Fruit fly (Drosophila melanogaster) whole organism, embryonic: ENCODE data around the gene CG3655.

Source experiments
- Adf1 ChIP-seq: fragments of 200-800 bp; sonication (Bioruptor generic); IDR thresholded peaks from 2 replicates; pipeline ENCODE4 v1.3.6; 2022; ENCODE audit warnings: missing biosample characterization, missing genetic modification characterization
- Atf3 ChIP-seq: fragments of 200-800 bp; sonication (Bioruptor generic); optimal IDR thresholded peaks from 3 replicates; lab custom pipeline; 2016; ENCODE audit warnings: missing biosample characterization, missing genetic modification characterization
- B-H2 ChIP-seq: fragments of 200-800 bp; sonication (Bioruptor generic); optimal IDR thresholded peaks from 2 replicates; lab custom pipeline; 2018; ENCODE audit warnings: missing biosample characterization, mild to moderate bottlenecking, missing genetic modification characterization
- Bdp1 ChIP-seq: fragments of 200-800 bp; sonication (Bioruptor generic); optimal IDR thresholded peaks from 3 replicates; lab custom pipeline; 2016; ENCODE audit warnings: missing biosample characterization, missing genetic modification characterization
- CG10147 ChIP-seq: fragments of 200-800 bp; sonication (Bioruptor generic); optimal IDR thresholded peaks from 2 replicates; lab custom pipeline; 2019; ENCODE audit warnings: missing biosample characterization, mild to moderate bottlenecking, missing genetic modification characterization, moderate library complexity
- CG11247 ChIP-seq: fragments of 200-800 bp; sonication (Bioruptor generic); IDR thresholded peaks from 2 replicates; pipeline ENCODE4 v1.3.6; 2022; ENCODE audit warnings: missing biosample characterization, missing genetic modification characterization
- CG13123 ChIP-seq: fragments of 200-800 bp; sonication (Bioruptor generic); optimal IDR thresholded peaks from 2 replicates; lab custom pipeline; 2016; ENCODE audit warnings: missing biosample characterization, missing genetic modification characterization
- CG14441 ChIP-seq: fragments of 200-800 bp; sonication (Bioruptor generic); IDR thresholded peaks from 2 replicates; pipeline ENCODE4 v1.3.6; 2022; ENCODE audit warnings: missing biosample characterization, missing genetic modification characterization
- CG15073 ChIP-seq: fragments of 200-800 bp; sonication (Bioruptor generic); optimal IDR thresholded peaks from 2 replicates; lab custom pipeline; 2016; ENCODE audit warnings: missing biosample characterization, missing genetic modification characterization
- CG15269 ChIP-seq: fragments of 200-800 bp; sonication (Bioruptor generic); optimal IDR thresholded peaks from 2 replicates; lab custom pipeline; 2018; ENCODE audit warnings: missing biosample characterization, mild to moderate bottlenecking, missing genetic modification characterization, moderate library complexity
- CG17568 ChIP-seq: fragments of 200-800 bp; sonication (Bioruptor generic); optimal IDR thresholded peaks from 2 replicates; lab custom pipeline; 2018; ENCODE audit warnings: missing biosample characterization, mild to moderate bottlenecking, missing genetic modification characterization, moderate library complexity
- CG17802 ChIP-seq: fragments of 200-800 bp; sonication (Bioruptor generic); optimal IDR thresholded peaks from 2 replicates; lab custom pipeline; 2018; ENCODE audit warnings: missing biosample characterization, mild to moderate bottlenecking, missing genetic modification characterization, moderate library complexity
- CG32767 ChIP-seq: fragments of 200-800 bp; sonication (Bioruptor generic); IDR thresholded peaks from 2 replicates; pipeline ENCODE4 v1.3.6; 2022; ENCODE audit warnings: missing biosample characterization, missing genetic modification characterization
- CG5245 ChIP-seq: fragments of 200-800 bp; sonication (Bioruptor generic); optimal IDR thresholded peaks from 3 replicates; lab custom pipeline; 2016; ENCODE audit warnings: missing biosample characterization, missing genetic modification characterization
- CG8359 ChIP-seq: fragments of 200-800 bp; sonication (Bioruptor generic); optimal IDR thresholded peaks from 2 replicates; lab custom pipeline; 2017; ENCODE audit warnings: missing biosample characterization, mild to moderate bottlenecking, missing genetic modification characterization, borderline replicate concordance
- CG9932 ChIP-seq: fragments of 200-800 bp; sonication (Bioruptor generic); IDR thresholded peaks from 2 replicates; pipeline ENCODE4 v1.3.6; 2022; ENCODE audit warnings: missing biosample characterization, missing genetic modification characterization
- Chrac-16 ChIP-seq: fragments of 200-800 bp; sonication (Bioruptor generic); optimal IDR thresholded peaks from 3 replicates; lab custom pipeline; 2016; ENCODE audit warnings: missing biosample characterization, missing genetic modification characterization
- Eip74EF ChIP-seq, 2 experiments: fragments of 200-800 bp in 1 of 2; fragments of >200 bp in 1 of 2; sonication (Bioruptor generic) in 1 of 2; optimal IDR thresholded peaks; 2 replicates each; lab custom pipeline; 2017 to 2019; ENCODE audit warnings: missing biosample characterization in 2 of 2, missing genetic modification characterization in 2 of 2, mild to moderate bottlenecking in 1 of 2, moderate library complexity in 1 of 2
- GATAe ChIP-seq: fragments of 200-800 bp; sonication (Bioruptor generic); conservative IDR thresholded peaks from 2 replicates; pipeline ENCODE4 v1.3.6; 2022; ENCODE audit warnings: missing biosample characterization, missing genetic modification characterization
- HHEX ChIP-seq: fragments of 200-800 bp; sonication (Bioruptor generic); optimal IDR thresholded peaks from 3 replicates; lab custom pipeline; 2017; ENCODE audit warnings: missing biosample characterization, mild to moderate bottlenecking, missing genetic modification characterization, missing genetic modification reagents
- Hr51 ChIP-seq, 2 experiments: fragments of 200-800 bp; sonication (Bioruptor generic); optimal IDR thresholded peaks; 2 replicates in 1 of 2; 3 replicates in 1 of 2; lab custom pipeline; 2016 to 2018; ENCODE audit warnings: missing biosample characterization in 2 of 2, missing genetic modification characterization in 2 of 2, mild to moderate bottlenecking in 1 of 2, moderate library complexity in 1 of 2
- MESR4 ChIP-seq: fragments of 200-800 bp; sonication (Bioruptor generic); optimal IDR thresholded peaks from 2 replicates; lab custom pipeline; 2018; ENCODE audit warnings: missing biosample characterization, mild to moderate bottlenecking, missing genetic modification characterization, moderate library complexity
- Med ChIP-seq: fragments of 200-800 bp; sonication (Bioruptor generic); peaks from one replicate; lab custom pipeline; 2016; ENCODE audit warnings: missing biosample characterization, missing genetic modification characterization, mild to moderate bottlenecking, inconsistent platforms, moderate library complexity
- Mes4 ChIP-seq: fragments of 200-800 bp; sonication (Bioruptor generic); optimal IDR thresholded peaks from 2 replicates; lab custom pipeline; 2016; ENCODE audit warnings: missing biosample characterization, missing genetic modification characterization
- Ptx1 ChIP-seq: fragments of 200-800 bp; sonication (Bioruptor generic); IDR thresholded peaks from 2 replicates; pipeline ENCODE4 v1.3.6; 2022; ENCODE audit warnings: missing biosample characterization, missing genetic modification characterization
- TFAM ChIP-seq: fragments of 200-800 bp; sonication (Bioruptor generic); optimal IDR thresholded peaks from 2 replicates; lab custom pipeline; 2017; ENCODE audit warnings: missing biosample characterization, missing genetic modification characterization, inconsistent platforms
- az2 ChIP-seq: fragments of 200-800 bp; sonication (Bioruptor generic); optimal IDR thresholded peaks from 3 replicates; lab custom pipeline; 2016; ENCODE audit warnings: missing biosample characterization, missing genetic modification characterization
- bbx ChIP-seq: fragments of 200-800 bp; sonication (Bioruptor generic); IDR thresholded peaks from 2 replicates; pipeline ENCODE4 v1.3.6; 2022; ENCODE audit warnings: missing biosample characterization, missing genetic modification characterization; ENCODE audit not compliant: partially characterized antibody
- cg ChIP-seq: fragments of 200-800 bp; sonication (Bioruptor generic); optimal IDR thresholded peaks from 3 replicates; lab custom pipeline; 2019; ENCODE audit warnings: missing biosample characterization, mild to moderate bottlenecking, missing genetic modification characterization, moderate library complexity
- chinmo ChIP-seq: fragments of 200-800 bp; sonication (Bioruptor generic); IDR thresholded peaks from 4 replicates; pipeline ENCODE4 v1.3.6; 2022; ENCODE audit warnings: missing biosample characterization, missing genetic modification characterization; ENCODE audit not compliant: partially characterized antibody
- crol ChIP-seq: fragments of 200-800 bp; sonication (Bioruptor generic); IDR thresholded peaks from 2 replicates; pipeline ENCODE4 v1.3.6; 2022; ENCODE audit warnings: missing biosample characterization, missing genetic modification characterization
- dan ChIP-seq: fragments of 200-800 bp; sonication (Bioruptor generic); IDR thresholded peaks from 2 replicates; pipeline ENCODE4 v1.3.6; 2022; ENCODE audit warnings: missing biosample characterization, missing genetic modification characterization
- emc ChIP-seq: fragments of 200-800 bp; sonication (Bioruptor generic); optimal IDR thresholded peaks from 2 replicates; lab custom pipeline; 2016; ENCODE audit warnings: missing biosample characterization, missing genetic modification characterization
- fd3F ChIP-seq: fragments of 200-800 bp; sonication (Bioruptor generic); optimal IDR thresholded peaks from 2 replicates; lab custom pipeline; 2018; ENCODE audit warnings: missing biosample characterization, mild to moderate bottlenecking, missing genetic modification characterization, moderate library complexity
- ind ChIP-seq: fragments of 200-800 bp; sonication (Bioruptor generic); optimal IDR thresholded peaks from 3 replicates; lab custom pipeline; 2016; ENCODE audit warnings: missing biosample characterization, missing genetic modification characterization
- sd ChIP-seq: fragments of 200-800 bp; sonication (Bioruptor generic); optimal IDR thresholded peaks from 3 replicates; lab custom pipeline; 2018; ENCODE audit warnings: missing biosample characterization, mild to moderate bottlenecking, missing genetic modification characterization, moderate library complexity
- sens ChIP-seq: fragments of 200-800 bp; sonication (Bioruptor generic); peaks from one replicate; lab custom pipeline; 2016; ENCODE audit warnings: missing biosample characterization, missing genetic modification characterization
- sug ChIP-seq: fragments of 200-800 bp; optimal IDR thresholded peaks from 2 replicates; lab custom pipeline; 2019; ENCODE audit warnings: missing biosample characterization, mild to moderate bottlenecking, missing genetic modification characterization, moderate library complexity
- vfl ChIP-seq: fragments of 200-800 bp; sonication (Bioruptor generic); optimal IDR thresholded peaks from 2 replicates; lab custom pipeline; 2016; ENCODE audit warnings: missing biosample characterization, missing genetic modification characterization
- zf30C ChIP-seq: fragments of 200-800 bp; sonication (Bioruptor generic); optimal IDR thresholded peaks from 3 replicates; lab custom pipeline; 2018; ENCODE audit warnings: missing biosample characterization, mild to moderate bottlenecking, missing genetic modification characterization

The CG3655 gene

dm6 chrX:1099643-1100042, 35.1 kb downstream of the CG3655 start (continued):
- TF ChIP-seq az2 (GFP tag; lab: Kevin White, UChicago): no peak
- no peak for TF ChIP-seq Atf3 (GFP tag; lab: Kevin White, UChicago)
- peak; percentile 5 for TF ChIP-seq zf30C (GFP tag; lab: Kevin White, UChicago)
- TF ChIP-seq crol: peak; percentile 22; the same call in 1 of the 2 replicates
- no peak for TF ChIP-seq sug (tag; lab: Kevin White, UChicago)
- no peak for TF ChIP-seq dan
- TF ChIP-seq CG10147: no peak
- TF ChIP-seq CG13123 (GFP tag; lab: Kevin White, UChicago): no peak
- TF ChIP-seq CG11247 (GFP tag; lab: Robert Waterston, UW): no peak
- TF ChIP-seq CG32767 (GFP tag; lab: Robert Waterston, UW): no peak
- no peak for TF ChIP-seq CG9932 (GFP tag; lab: Robert Waterston, UW)
- TF ChIP-seq CG15269 (tag; lab: Kevin White, UChicago): peak; percentile 20
- no peak for TF ChIP-seq Ptx1
- TF ChIP-seq B-H2 (GFP tag; lab: Kevin White, UChicago): no peak
- TF ChIP-seq Hr51 (GFP tag; optimal IDR thresholded peaks at IDR 0.05; lab: Kevin White, UChicago): no peak
- no peak for TF ChIP-seq Bdp1 (GFP tag; lab: Kevin White, UChicago)
- TF ChIP-seq Chrac-16 (GFP tag; lab: Kevin White, UChicago): no peak
- TF ChIP-seq CG5245 (GFP tag; lab: Kevin White, UChicago): no peak
- TF ChIP-seq GATAe (GFP tag; lab: Robert Waterston, UW): no peak
- 0 out of 2 replicates have a peak, but pooled peaks have one; percentile 18 for TF ChIP-seq bbx (GFP tag; lab: Robert Waterston, UW)
- no peak for TF ChIP-seq CG17802
- TF ChIP-seq Med (GFP tag; lab: Kevin White, UChicago): peak; percentile 0
- no peak for TF ChIP-seq Adf1 (GFP tag; lab: Robert Waterston, UW)
- TF ChIP-seq fd3F (GFP tag; lab: Kevin White, UChicago): no peak
- peak; percentile 23 for TF ChIP-seq sens (GFP tag; lab: Kevin White, UChicago)
- TF ChIP-seq ind (GFP tag; lab: Kevin White, UChicago): no peak
- TF ChIP-seq CG15073 (GFP tag; lab: Kevin White, UChicago): no peak
- TF ChIP-seq vfl (GFP tag; lab: Kevin White, UChicago): no peak
- TF ChIP-seq Mes4: no peak
- TF ChIP-seq Eip74EF (GFP tag; optimal IDR thresholded peaks at IDR 0.05; lab: Kevin White, UChicago): peak in 1 of 2 experiments; percentile 20
- no peak for TF ChIP-seq CG14441
- no peak for TF ChIP-seq CG17568 (GFP tag; lab: Kevin White, UChicago)
- no peak for TF ChIP-seq emc
- TF ChIP-seq, all 482 proteins: peak for 12

- TF ChIP-seq sd (peak; percentile 59), TFAM (GFP tag; lab: Kevin White, UChicago) (no peak), cg (GFP tag; lab: Kevin White, UChicago) (peak; percentile 9), HHEX (no peak), MESR4 (GFP tag; lab: Kevin White, UChicago) (no peak), chinmo (GFP tag; lab: Robert Waterston, UW) (0 out of 4 replicates have a peak, but pooled peaks have one; percentile 73), CG8359 (peak; percentile 97)
Observed at dm6 chrX:1094364-1094763, 40.3 kb downstream of the CG3655 start.
